Fruit fly (Drosophila melanogaster): ENCODE data around the gene yellow-e3.

DNA sequence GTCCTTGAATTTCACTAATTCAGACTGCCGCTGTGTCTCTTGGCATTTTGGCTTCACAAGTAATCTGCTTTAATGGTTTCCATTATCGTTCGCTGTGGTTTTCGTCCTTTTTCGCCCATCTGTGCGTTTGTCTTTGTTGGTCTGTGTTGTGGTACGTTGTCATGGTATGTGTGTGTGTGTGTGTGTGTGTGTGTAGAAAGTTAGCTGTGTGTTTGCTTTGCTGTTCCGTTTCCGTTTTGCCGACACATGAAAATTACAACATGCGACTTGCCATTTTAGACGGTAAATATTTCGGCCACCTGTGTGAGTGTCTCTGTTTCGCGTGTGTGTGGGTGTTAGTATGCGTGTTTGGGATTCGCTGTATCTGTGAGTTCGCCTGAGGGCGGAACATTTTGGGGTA is 47.7 kb downstream of the yellow-e3 start:
- TF ChIP-seq CG8478 (optimal IDR thresholded peaks at IDR 0.05), result no peak
- TF ChIP-seq CTCF (optimal IDR thresholded peaks at IDR 0.05), result no peak
